Worm (Caenorhabditis elegans): ENCODE measurements around the gene F42H10.6.

F42H10.6 gene

ce11 chrIII:8429035-8429434 is 51.2 kb downstream of the F42H10.6 start, which contains the start of gene ZK1236.1:
ZK1236.1 (plus strand) TSS chrIII:8429297.
- TF ChIP-seq ceh-31 (tag; optimal IDR thresholded peaks at IDR 0.05) (no peak), C08G9.2 (tag; optimal IDR thresholded peaks at IDR 0.05) (no peak), nfya-1 (tag; optimal IDR thresholded peaks at IDR 0.05) (no peak), ets-4 (tag; optimal IDR thresholded peaks at IDR 0.05) (no peak), dmd-4 (tag; optimal IDR thresholded peaks at IDR 0.05; ENCODE audit: borderline replicate concordance) (no peak), ceh-34 (tag; optimal IDR thresholded peaks at IDR 0.05) (no peak), madf-2 (tag; optimal IDR thresholded peaks at IDR 0.05) (no peak), dve-1 (tag; optimal IDR thresholded peaks at IDR 0.05) (no peak)
